Worm (Caenorhabditis elegans) whole organism, late embryonic: Measurements from ENCODE around the gene ipla-6.
"Not testable (repeated sequence)": the region's sequence is repeated elsewhere in the genome, so short reads cannot be mapped to it uniquely, and the experiment has no call there.

Experiments used
- C38D4.7 ChIP-seq: fragments of 200-800 bp; sonication (Bioruptor generic); optimal IDR thresholded peaks from 2 replicates; lab custom pipeline; 2018; ENCODE audit warnings: mild to moderate bottlenecking, missing genetic modification characterization, moderate library complexity, missing compliant biosample characterization
- hlh-15 ChIP-seq: sonication (generic microtip); optimal IDR thresholded peaks from 2 replicates; lab custom pipeline; 2016; ENCODE audit warnings: missing genetic modification characterization, missing compliant biosample characterization
- nhr-11 ChIP-seq: fragments of 150-350 bp; optimal IDR thresholded peaks from 2 replicates; lab custom pipeline; 2014; ENCODE audit warnings: missing biosample characterization, missing genetic modification characterization
- odd-2 ChIP-seq: sonication (generic microtip); optimal IDR thresholded peaks from 2 replicates; lab custom pipeline; 2017; ENCODE audit warnings: antibody characterized with exemption, mild to moderate bottlenecking, missing genetic modification characterization, missing compliant biosample characterization
- pqm-1 ChIP-seq: sonication (generic microtip); optimal IDR thresholded peaks from 2 replicates; lab custom pipeline; 2016; ENCODE audit warnings: missing genetic modification characterization, missing compliant biosample characterization
- syd-9 ChIP-seq: sonication (generic microtip); optimal IDR thresholded peaks from 2 replicates; lab custom pipeline; 2016; ENCODE audit warnings: mild to moderate bottlenecking, missing genetic modification characterization, moderate library complexity, missing compliant biosample characterization

- TF ChIP-seq C38D4.7 (GFP tag; lab: Kevin White, UChicago); nhr-11 (tag; lab: Kevin White, UChicago); syd-9 (tag; lab: Kevin White, UChicago); hlh-15 (tag; lab: Kevin White, UChicago); odd-2 (tag; lab: Kevin White, UChicago); pqm-1 (tag; lab: Kevin White, UChicago): not testable (repeated sequence)
Measured at ce11 chrIV:6347213-6347612, 9.8 kb downstream of the ipla-6 start, which contains the start of gene Y73B6BL.289.
